Worm (Caenorhabditis elegans) whole organism, L3 larva: ENCODE measurements around the gene best-15.
A peak's percentile ranks its signal among the peaks of the same experiment; 100 is the strongest.

Source experiments
- ama-1 ChIP-seq: fragments of 150-350 bp; optimal IDR thresholded peaks from 2 replicates; lab custom pipeline; 2018
- ceh-16 ChIP-seq: sonication (generic microtip); optimal IDR thresholded peaks from 2 replicates; lab custom pipeline; 2017; ENCODE audit warnings: missing biosample characterization, missing genetic modification characterization
- ceh-28 ChIP-seq: fragments of 150-350 bp; optimal IDR thresholded peaks from 2 replicates; lab custom pipeline; 2014; ENCODE audit warnings: missing biosample characterization, missing genetic modification reagents, missing genetic modification characterization
- ceh-82 ChIP-seq: fragments of 150-350 bp; optimal IDR thresholded peaks from 2 replicates; lab custom pipeline; 2014; ENCODE audit warnings: missing biosample characterization, missing genetic modification characterization
- ceh-9 ChIP-seq: sonication (generic microtip); optimal IDR thresholded peaks from 2 replicates; lab custom pipeline; 2018; ENCODE audit warnings: missing biosample characterization, missing genetic modification characterization
- daf-12 ChIP-seq: fragments of 150-350 bp; optimal IDR thresholded peaks from 2 replicates; lab custom pipeline; 2014; ENCODE audit warnings: missing biosample characterization, missing genetic modification reagents, missing genetic modification characterization
- egl-27 ChIP-seq: sonication (generic microtip); optimal IDR thresholded peaks from 4 replicates; lab custom pipeline; 2017; ENCODE audit warnings: missing biosample characterization, missing genetic modification reagents, missing genetic modification characterization
- egl-5 ChIP-seq: fragments of 150-350 bp; optimal IDR thresholded peaks from 2 replicates; lab custom pipeline; 2017; ENCODE audit warnings: missing biosample characterization, missing genetic modification reagents, missing genetic modification characterization, inconsistent platforms
- elt-1 ChIP-seq: fragments of 150-350 bp; optimal IDR thresholded peaks from 2 replicates; lab custom pipeline; 2014; ENCODE audit warnings: missing biosample characterization, missing genetic modification characterization
- elt-2 ChIP-seq: sonication (generic microtip); optimal IDR thresholded peaks from 2 replicates; lab custom pipeline; 2016; ENCODE audit warnings: missing genetic modification reagents, mild to moderate bottlenecking, missing genetic modification characterization, missing compliant biosample characterization
- elt-3 ChIP-seq, 3 experiments: fragments of 150-350 bp in 1 of 3; sonication (generic microtip) in 2 of 3; optimal IDR thresholded peaks; 2 replicates in 2 of 3; 4 replicates in 1 of 3; lab custom pipeline; 2014 to 2017; ENCODE audit warnings: missing biosample characterization in 3 of 3, missing genetic modification characterization in 3 of 3
- eor-1 ChIP-seq, 2 experiments: fragments of 150-350 bp; optimal IDR thresholded peaks; 2 replicates each; lab custom pipeline; 2014 to 2018; ENCODE audit warnings: missing biosample characterization in 2 of 2, missing genetic modification characterization in 2 of 2
- fkh-10 ChIP-seq: sonication (generic microtip); optimal IDR thresholded peaks from 2 replicates; lab custom pipeline; 2017; ENCODE audit warnings: missing biosample characterization, missing genetic modification reagents, missing genetic modification characterization
- fkh-2 ChIP-seq: fragments of 150-350 bp; optimal IDR thresholded peaks from 2 replicates; lab custom pipeline; 2014; ENCODE audit warnings: missing biosample characterization, missing genetic modification reagents, missing genetic modification characterization
- fos-1 ChIP-seq: fragments of 150-350 bp; optimal IDR thresholded peaks from 2 replicates; lab custom pipeline; 2014; ENCODE audit warnings: missing biosample characterization, missing genetic modification characterization
- hmg-11 ChIP-seq: sonication (generic microtip); optimal IDR thresholded peaks from 2 replicates; lab custom pipeline; 2016; ENCODE audit warnings: missing genetic modification characterization, missing compliant biosample characterization
- jun-1 ChIP-seq: fragments of 150-350 bp; optimal IDR thresholded peaks from 2 replicates; lab custom pipeline; 2014; ENCODE audit warnings: missing biosample characterization, missing genetic modification reagents, missing genetic modification characterization
- lin-15B ChIP-seq: fragments of 150-350 bp; optimal IDR thresholded peaks from 2 replicates; lab custom pipeline; 2014; ENCODE audit warnings: missing biosample characterization, missing genetic modification characterization
- lsy-12 ChIP-seq: sonication (generic microtip); optimal IDR thresholded peaks from 2 replicates; lab custom pipeline; 2016; ENCODE audit warnings: mild to moderate bottlenecking, missing genetic modification characterization, missing compliant biosample characterization
- nfya-1 ChIP-seq: sonication (generic microtip); optimal IDR thresholded peaks from 2 replicates; lab custom pipeline; 2017; ENCODE audit warnings: missing genetic modification characterization, mild to moderate bottlenecking, missing compliant biosample characterization, antibody characterized with exemption, moderate library complexity; ENCODE audit not compliant: insufficient read depth
- nhr-11 ChIP-seq: fragments of 150-350 bp; optimal IDR thresholded peaks from 2 replicates; lab custom pipeline; 2014; ENCODE audit warnings: missing biosample characterization, missing genetic modification characterization
- nhr-237 ChIP-seq: fragments of 150-350 bp; optimal IDR thresholded peaks from 2 replicates; lab custom pipeline; 2014; ENCODE audit warnings: missing biosample characterization, missing genetic modification characterization
- nhr-28 ChIP-seq: fragments of 150-350 bp; optimal IDR thresholded peaks from 2 replicates; lab custom pipeline; 2014; ENCODE audit warnings: missing biosample characterization, missing genetic modification characterization
- nhr-43 ChIP-seq: sonication (generic microtip); optimal IDR thresholded peaks from 2 replicates; lab custom pipeline; 2016; ENCODE audit warnings: mild to moderate bottlenecking, missing genetic modification characterization, missing compliant biosample characterization; ENCODE audit not compliant: poor library complexity, severe bottlenecking
- nhr-67 ChIP-seq: fragments of 150-350 bp; optimal IDR thresholded peaks from 2 replicates; lab custom pipeline; 2014; ENCODE audit warnings: missing biosample characterization, missing genetic modification characterization
- nhr-76 ChIP-seq: fragments of 150-350 bp; sonication (generic microtip); optimal IDR thresholded peaks from 5 replicates; lab custom pipeline; 2014; ENCODE audit warnings: missing biosample characterization, missing genetic modification characterization
- nhr-77 ChIP-seq: fragments of 150-350 bp; optimal IDR thresholded peaks from 2 replicates; lab custom pipeline; 2014; ENCODE audit warnings: missing biosample characterization, missing genetic modification characterization
- pqm-1 ChIP-seq: fragments of 150-350 bp; optimal IDR thresholded peaks from 2 replicates; lab custom pipeline; 2017; ENCODE audit warnings: missing biosample characterization, missing genetic modification characterization, inconsistent platforms
- sea-2 ChIP-seq: fragments of 150-350 bp; sonication (generic microtip); optimal IDR thresholded peaks from 4 replicates; lab custom pipeline; 2014; ENCODE audit warnings: missing biosample characterization, missing genetic modification reagents, missing genetic modification characterization
- skn-1 ChIP-seq: fragments of 150-350 bp; optimal IDR thresholded peaks from 2 replicates; lab custom pipeline; 2014; ENCODE audit warnings: missing biosample characterization, missing genetic modification characterization
- snpc-4 ChIP-seq: fragments of 150-350 bp; optimal IDR thresholded peaks from 2 replicates; lab custom pipeline; 2014; ENCODE audit warnings: missing biosample characterization, missing genetic modification characterization
- unc-62 ChIP-seq: fragments of 150-350 bp; sonication (generic microtip); optimal IDR thresholded peaks from 4 replicates; lab custom pipeline; 2014; ENCODE audit warnings: missing biosample characterization, missing genetic modification reagents, missing genetic modification characterization
- zag-1 ChIP-seq: fragments of 150-350 bp; optimal IDR thresholded peaks from 2 replicates; lab custom pipeline; 2014; ENCODE audit warnings: missing biosample characterization, missing genetic modification characterization
- ztf-11 ChIP-seq: fragments of 150-350 bp; optimal IDR thresholded peaks from 2 replicates; lab custom pipeline; 2014; ENCODE audit warnings: missing biosample characterization, missing genetic modification characterization
- ztf-4 ChIP-seq: fragments of 150-350 bp; optimal IDR thresholded peaks from 2 replicates; lab custom pipeline; 2014; ENCODE audit warnings: missing biosample characterization, missing genetic modification characterization

The best-15 gene

ce11 chrIV:10782014-10782413, 50.0 kb downstream of the best-15 start (continued):
- TF ChIP-seq pqm-1 (tag; lab: Kevin White, UChicago) (no peak), fos-1 (tag; lab: Kevin White, UChicago) (no peak), unc-62 (no peak), elt-3 (tag; optimal IDR thresholded peaks at IDR 0.05; lab: Kevin White, UChicago) (peak in 2 of 3 experiments; percentile 43 to 69), ceh-16 (no peak), nhr-77 (tag; lab: Kevin White, UChicago) (no peak), ceh-9 (tag; lab: Kevin White, UChicago) (no peak), nhr-237 (tag; lab: Kevin White, UChicago) (no peak), nfya-1 (tag; lab: Kevin White, UChicago) (peak; percentile 73), ama-1 (lab: Kevin White, UChicago) (no peak), lin-15B (tag; lab: Kevin White, UChicago) (no peak), egl-5 (no peak), nhr-43 (tag; lab: Kevin White, UChicago) (peak; percentile 92), nhr-11 (tag; lab: Kevin White, UChicago) (no peak), lsy-12 (tag; lab: Kevin White, UChicago) (peak; percentile 19), daf-12 (no peak), sea-2 (no peak), zag-1 (tag; lab: Kevin White, UChicago) (no peak), ztf-4 (tag; lab: Kevin White, UChicago) (no peak), ztf-11 (tag; lab: Kevin White, UChicago) (no peak), nhr-76 (tag; lab: Kevin White, UChicago) (no peak), snpc-4 (tag; lab: Kevin White, UChicago) (no peak), elt-1 (tag; lab: Kevin White, UChicago) (no peak), jun-1 (tag; lab: Kevin White, UChicago) (no peak), nhr-67 (tag; lab: Kevin White, UChicago) (no peak)

- TF ChIP-seq elt-3 (tag; optimal IDR thresholded peaks at IDR 0.05; lab: Kevin White, UChicago): peak in 1 of 3 experiments; percentile 21
- TF ChIP-seq hmg-11 (tag; lab: Kevin White, UChicago): no peak
- TF ChIP-seq, all 47 proteins: peak for 1
Observed at ce11 chrIV:10781346-10781745, 50.7 kb downstream of the best-15 start.

ce11 chrIV:10780583-10780982, 51.5 kb downstream of the best-15 start, which contains the start of gene swt-3:
Gene swt-3 (minus strand): TSS chrIV:10780683.
- no peak for TF ChIP-seq ztf-11 (tag; lab: Kevin White, UChicago)
- no peak for TF ChIP-seq eor-1 (tag; optimal IDR thresholded peaks at IDR 0.05; lab: Kevin White, UChicago)
- no peak for TF ChIP-seq egl-27
- no peak for TF ChIP-seq fkh-10
- no peak for TF ChIP-seq fkh-2 (tag; lab: Kevin White, UChicago)
- no peak for TF ChIP-seq skn-1 (tag; lab: Kevin White, UChicago)
- TF ChIP-seq snpc-4 (tag; lab: Kevin White, UChicago): no peak
- no peak for TF ChIP-seq ceh-28
- TF ChIP-seq nhr-11 (tag; lab: Kevin White, UChicago): no peak
- no peak for TF ChIP-seq ceh-82
- no peak for TF ChIP-seq jun-1 (tag; lab: Kevin White, UChicago)
- no peak for TF ChIP-seq pqm-1 (tag; lab: Kevin White, UChicago)
- no peak for TF ChIP-seq nhr-28 (tag; lab: Kevin White, UChicago)
- no peak for TF ChIP-seq elt-2
